Worm (Caenorhabditis elegans): ENCODE results near the gene F07C6.4.

DNA sequence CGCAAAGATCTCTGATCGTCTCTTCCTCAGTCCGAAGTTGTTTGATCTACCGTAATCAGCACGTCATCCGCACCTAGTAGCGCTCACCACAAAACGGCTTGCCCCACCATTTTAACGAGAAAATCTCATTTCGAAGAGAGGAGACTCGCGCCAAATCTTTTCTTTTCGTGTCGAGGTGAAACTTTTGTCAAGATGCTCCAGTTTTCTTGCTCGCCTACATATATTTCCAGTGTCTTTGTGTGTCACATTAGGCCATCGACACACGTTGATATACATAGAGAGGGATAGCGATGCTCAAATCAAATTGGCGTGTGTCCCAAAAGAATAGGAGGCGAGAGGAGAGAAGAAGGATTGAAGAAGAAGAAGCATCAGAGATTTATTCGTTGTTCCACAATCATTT lies 42.9 kb upstream of the F07C6.4 start:
- no peak for TF ChIP-seq dao-5 (tag; optimal IDR thresholded peaks at IDR 0.05)
- no peak for TF ChIP-seq him-1 (tag; optimal IDR thresholded peaks at IDR 0.05)

All from whole organism, L4/young adult.